Fruit fly (Drosophila melanogaster): ENCODE measurements around the gene Rheb.
A peak's percentile ranks its signal among the peaks of the same experiment; 100 is the strongest.

DNA sequence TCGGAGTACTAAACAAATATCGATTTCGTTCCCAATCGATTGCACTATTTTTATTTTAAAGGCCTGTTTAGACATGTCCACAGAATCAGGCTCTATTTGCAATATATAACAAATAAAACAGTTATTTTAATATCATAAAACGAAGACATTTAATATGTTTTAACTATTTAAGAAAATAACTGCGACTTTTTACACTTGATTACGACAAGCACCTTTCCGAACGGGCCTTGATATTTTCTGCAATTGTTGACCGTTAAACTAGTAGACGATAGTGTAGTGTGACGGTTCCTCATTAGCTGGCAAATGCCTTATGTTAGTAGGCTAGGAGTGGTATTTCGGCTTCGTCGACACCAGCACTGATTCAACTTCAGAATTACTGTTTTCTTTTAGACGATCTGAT lies at the start of gene Rheb, which contains the start of gene CG2931:
- TF ChIP-seq Hr39 (optimal IDR thresholded peaks at IDR 0.05) (no peak), CG11085 (GFP tag; IDR thresholded peaks at IDR 0.05) (peak; percentile 63; the same call in 1 of the 2 replicates), CG7556 (GFP tag; optimal IDR thresholded peaks at IDR 0.05) (peak; percentile 20), en (GFP tag; optimal IDR thresholded peaks at IDR 0.05) (peak; percentile 2), Ets65A (GFP tag) (peak; percentile 94)
